Worm (Caenorhabditis elegans): Measurements from ENCODE around the gene rpt-4.

rpt-4 gene

DNA sequence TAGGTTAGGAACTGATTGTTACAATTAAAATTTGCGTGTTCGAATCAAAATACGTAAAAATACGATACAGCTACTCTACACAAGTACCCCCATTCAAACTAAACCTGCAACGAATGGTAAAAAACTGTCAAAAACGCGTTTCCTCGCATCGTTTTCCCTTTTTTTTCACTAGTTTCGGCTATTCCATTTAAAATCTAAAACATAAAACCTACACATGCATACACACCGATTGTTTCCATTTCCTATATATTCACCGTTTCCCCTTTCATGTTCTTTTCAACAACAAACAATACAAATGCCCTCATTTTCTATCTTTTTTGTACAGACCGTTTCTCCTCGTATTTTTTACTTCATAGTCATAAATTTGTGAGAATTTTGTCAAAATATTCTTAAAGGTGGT lies 22.7 kb upstream of the rpt-4 start:
- TF ChIP-seq tlp-1 (tag; optimal IDR thresholded peaks at IDR 0.05): no peak
- peak; percentile 72 for TF ChIP-seq blmp-1 (tag; optimal IDR thresholded peaks at IDR 0.05)
- no peak for TF ChIP-seq unc-86 (tag; optimal IDR thresholded peaks at IDR 0.05)

ce11 chrII:67663-68062 lies 21.6 kb upstream of the rpt-4 start:
- TF ChIP-seq alr-1 (tag; optimal IDR thresholded peaks at IDR 0.05; ENCODE audit: borderline replicate concordance) (no peak), nhr-28 (tag; optimal IDR thresholded peaks at IDR 0.05) (no peak)

DNA sequence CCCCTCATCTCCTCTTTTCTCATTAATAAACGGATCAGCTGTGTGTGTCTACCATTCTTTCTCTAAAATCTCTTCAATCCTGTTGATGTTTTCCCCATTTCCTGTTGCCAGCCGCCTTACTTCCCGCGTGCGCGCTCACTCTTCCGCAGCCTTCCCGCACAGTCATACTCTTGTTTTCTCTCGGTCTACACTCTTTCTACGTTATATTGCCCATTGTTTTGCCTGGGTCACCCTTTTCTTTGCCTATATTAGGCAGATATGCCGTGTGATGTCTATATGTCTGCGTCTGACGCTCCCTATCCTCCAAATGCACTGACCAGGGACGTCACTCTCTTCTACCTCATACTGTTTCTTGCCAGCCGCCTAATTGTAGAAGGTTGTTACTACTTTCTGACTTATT lies 20.3 kb upstream of the rpt-4 start:
- TF ChIP-seq lin-15B (tag; optimal IDR thresholded peaks at IDR 0.05) (no peak), dsc-1 (tag; optimal IDR thresholded peaks at IDR 0.05) (no peak), Y116A8C.19 (tag; optimal IDR thresholded peaks at IDR 0.05; ENCODE audit: borderline replicate concordance) (no peak), ceh-90 (tag; optimal IDR thresholded peaks at IDR 0.05) (no peak), unc-30 (tag; optimal IDR thresholded peaks at IDR 0.05) (no peak), nhr-20 (tag; optimal IDR thresholded peaks at IDR 0.05) (peak; percentile 60), fkh-8 (tag; optimal IDR thresholded peaks at IDR 0.05) (no peak), ztf-4 (tag; optimal IDR thresholded peaks at IDR 0.05) (peak; percentile 21), fkh-10 (GFP tag; optimal IDR thresholded peaks at IDR 0.05) (no peak), tbx-2 (tag; optimal IDR thresholded peaks at IDR 0.05) (peak; percentile 0), nhr-19 (GFP tag; conservative IDR thresholded peaks at IDR 0.05) (no peak), ceh-63 (GFP tag; optimal IDR thresholded peaks at IDR 0.05) (no peak), lir-3 (tag; optimal IDR thresholded peaks at IDR 0.05; ENCODE audit: poor library complexity) (no peak), aly-2 (tag; optimal IDR thresholded peaks at IDR 0.05) (no peak), unc-62 (GFP tag; optimal IDR thresholded peaks at IDR 0.05) (no peak), nhr-71 (tag; optimal IDR thresholded peaks at IDR 0.05) (peak; percentile 64), nhr-12 (tag; optimal IDR thresholded peaks at IDR 0.05) (no peak), nhr-76 (tag; optimal IDR thresholded peaks at IDR 0.05) (no peak), unc-98 (GFP tag; IDR thresholded peaks at IDR 0.05) (no peak), isw-1 (GFP tag; IDR thresholded peaks at IDR 0.05) (no peak), ceh-8 (GFP tag; optimal IDR thresholded peaks at IDR 0.05) (peak; percentile 30), xbp-1 (tag; optimal IDR thresholded peaks at IDR 0.05) (no peak), snu-23 (GFP tag; optimal IDR thresholded peaks at IDR 0.05) (peak; percentile 71), unc-86 (tag; optimal IDR thresholded peaks at IDR 0.05) (no peak), efl-1 (optimal IDR thresholded peaks at IDR 0.05) (peak; percentile 27 to 38), efl-1 (GFP tag; optimal IDR thresholded peaks at IDR 0.05 in 1 of 2) (no peak), aha-1 (tag; optimal IDR thresholded peaks at IDR 0.05) (no peak), skn-1 (tag; optimal IDR thresholded peaks at IDR 0.05) (no peak), nhr-90 (tag; optimal IDR thresholded peaks at IDR 0.05; ENCODE audit: poor library complexity) (peak; percentile 68), fkh-4 (tag; optimal IDR thresholded peaks at IDR 0.05; ENCODE audit: borderline replicate concordance) (no peak), lin-35 (GFP tag; optimal IDR thresholded peaks at IDR 0.05) (peak in 1 of 2 experiments; percentile 62), sox-4 (tag; optimal IDR thresholded peaks at IDR 0.05) (no peak), pqm-1 (tag; optimal IDR thresholded peaks at IDR 0.05) (no peak), hlh-17 (GFP tag; optimal IDR thresholded peaks at IDR 0.05; ENCODE audit: borderline replicate concordance) (no peak), mdl-1 (tag; optimal IDR thresholded peaks at IDR 0.05) (peak in 1 of 2 experiments; percentile 55), ets-5 (GFP tag; IDR thresholded peaks at IDR 0.05) (no peak), C16A3.4 (tag; optimal IDR thresholded peaks at IDR 0.05) (peak; percentile 21), nhr-237 (tag; optimal IDR thresholded peaks at IDR 0.05) (no peak), tlp-1 (tag; optimal IDR thresholded peaks at IDR 0.05) (no peak), nhr-85 (tag) (peak; percentile 92), vab-15 (tag; optimal IDR thresholded peaks at IDR 0.05) (no peak), pag-3 (tag; optimal IDR thresholded peaks at IDR 0.05; ENCODE audit: borderline replicate concordance, insufficient read depth) (peak; percentile 49), mef-2 (tag; optimal IDR thresholded peaks at IDR 0.05) (no peak), sptf-1 (tag; optimal IDR thresholded peaks at IDR 0.05) (no peak), sup-37 (GFP tag; optimal IDR thresholded peaks at IDR 0.05) (no peak), snpc-4 (tag; optimal IDR thresholded peaks at IDR 0.05) (no peak), jun-1 (tag; optimal IDR thresholded peaks at IDR 0.05) (peak; percentile 17), blmp-1 (tag; optimal IDR thresholded peaks at IDR 0.05) (peak; percentile 88)
